Worm (Caenorhabditis elegans) whole organism, young adult: ENCODE data around the gene pcrg-1.

ENCODE experiments used
- B0019.2 ChIP-seq: fragments of 200-800 bp; sonication (Bioruptor generic); conservative IDR thresholded peaks from 2 replicates; pipeline ENCODE4 v1.3.6; 2022; ENCODE audit warnings: missing genetic modification reagents, missing genetic modification characterization, missing compliant biosample characterization
- B0261.1 ChIP-seq: sonication (generic microtip); optimal IDR thresholded peaks from 2 replicates; lab custom pipeline; 2016; ENCODE audit warnings: mild to moderate bottlenecking, missing genetic modification characterization, moderate library complexity, missing compliant biosample characterization
- C06A6.2 ChIP-seq: fragments of 200-800 bp; sonication (Bioruptor generic); conservative IDR thresholded peaks from 2 replicates; pipeline ENCODE4 v1.3.6; 2022; ENCODE audit warnings: missing genetic modification characterization, missing compliant biosample characterization
- C17E4.6 ChIP-seq: fragments of 200-800 bp; sonication (Bioruptor generic); IDR thresholded peaks from 2 replicates; pipeline ENCODE4 v1.3.6; 2022; ENCODE audit warnings: missing genetic modification reagents, missing genetic modification characterization, missing compliant biosample characterization
- D2030.7 ChIP-seq: fragments of 200-800 bp; sonication (Bioruptor generic); IDR thresholded peaks from 2 replicates; pipeline ENCODE4 v1.3.6; 2022; ENCODE audit warnings: missing genetic modification reagents, missing genetic modification characterization, missing compliant biosample characterization
- F52B5.7 ChIP-seq: sonication (generic microtip); optimal IDR thresholded peaks from 2 replicates; lab custom pipeline; 2016; ENCODE audit warnings: mild to moderate bottlenecking, missing genetic modification characterization, missing compliant biosample characterization
- F57A8.1 ChIP-seq: fragments of 200-800 bp; sonication (Bioruptor generic); optimal IDR thresholded peaks from 2 replicates; lab custom pipeline; 2018; ENCODE audit warnings: mild to moderate bottlenecking, missing genetic modification characterization, moderate library complexity, missing compliant biosample characterization
- T07F8.4 ChIP-seq: sonication (generic microtip); optimal IDR thresholded peaks from 2 replicates; lab custom pipeline; 2016; ENCODE audit warnings: mild to moderate bottlenecking, missing genetic modification characterization, moderate library complexity, missing compliant biosample characterization
- Y53G8AR.9 ChIP-seq: fragments of 200-800 bp; sonication (Bioruptor generic); conservative IDR thresholded peaks from 2 replicates; pipeline ENCODE4 v1.3.6; 2022; ENCODE audit warnings: missing genetic modification reagents, missing genetic modification characterization, missing compliant biosample characterization
- Y56A3A.18 ChIP-seq: fragments of 200-800 bp; sonication (Bioruptor generic); IDR thresholded peaks from 2 replicates; pipeline ENCODE4 v1.3.6; 2022; ENCODE audit warnings: missing genetic modification reagents, missing genetic modification characterization, missing compliant biosample characterization
- Y95B8A.8 ChIP-seq: fragments of 200-800 bp; sonication (Bioruptor generic); IDR thresholded peaks from 2 replicates; pipeline ENCODE4 v1.3.6; 2022; ENCODE audit warnings: missing genetic modification reagents, missing genetic modification characterization, missing compliant biosample characterization
- aptf-2 ChIP-seq: fragments of 200-800 bp; sonication (Bioruptor generic); conservative IDR thresholded peaks from 2 replicates; pipeline ENCODE4 v1.3.6; 2022; ENCODE audit warnings: missing genetic modification reagents, missing genetic modification characterization, missing compliant biosample characterization
- attf-5 ChIP-seq: fragments of 200-800 bp; sonication (Bioruptor generic); optimal IDR thresholded peaks from 2 replicates; lab custom pipeline; 2018; ENCODE audit warnings: mild to moderate bottlenecking, missing genetic modification characterization, missing compliant biosample characterization
- bed-2 ChIP-seq: fragments of 200-800 bp; sonication (Bioruptor generic); IDR thresholded peaks from 2 replicates; pipeline ENCODE4 v1.3.6; 2022; ENCODE audit warnings: missing genetic modification reagents, missing genetic modification characterization, missing compliant biosample characterization
- ccch-3 ChIP-seq: fragments of 200-800 bp; sonication (Bioruptor generic); optimal IDR thresholded peaks from 2 replicates; lab custom pipeline; 2018; ENCODE audit warnings: mild to moderate bottlenecking, missing genetic modification characterization, missing compliant biosample characterization
- ceh-100 ChIP-seq: fragments of 200-800 bp; sonication (Bioruptor generic); IDR thresholded peaks from 2 replicates; pipeline ENCODE4 v1.3.6; 2022; ENCODE audit warnings: missing genetic modification reagents, missing genetic modification characterization, missing compliant biosample characterization
- ceh-91 ChIP-seq: fragments of 200-800 bp; sonication (Bioruptor generic); IDR thresholded peaks from 2 replicates; pipeline ENCODE4 v1.3.6; 2022; ENCODE audit warnings: missing genetic modification reagents, missing genetic modification characterization, missing compliant biosample characterization
- dox-1 ChIP-seq: fragments of 200-800 bp; sonication (Bioruptor generic); IDR thresholded peaks from 2 replicates; pipeline ENCODE4 v1.3.6; 2022; ENCODE audit warnings: missing genetic modification reagents, missing genetic modification characterization, missing compliant biosample characterization
- egl-18 ChIP-seq: fragments of 200-800 bp; sonication (Bioruptor generic); IDR thresholded peaks from 2 replicates; pipeline ENCODE4 v1.3.6; 2022; ENCODE audit warnings: missing genetic modification reagents, missing genetic modification characterization, missing compliant biosample characterization
- egl-44 ChIP-seq: fragments of 200-800 bp; sonication (Bioruptor generic); IDR thresholded peaks from 2 replicates; pipeline ENCODE4 v1.3.6; 2022; ENCODE audit warnings: missing genetic modification reagents, missing genetic modification characterization, missing compliant biosample characterization
- ets-4 ChIP-seq: fragments of 200-800 bp; sonication (Bioruptor generic); optimal IDR thresholded peaks from 2 replicates; lab custom pipeline; 2018; ENCODE audit warnings: mild to moderate bottlenecking, missing genetic modification characterization, missing compliant biosample characterization
- fkh-3 ChIP-seq: sonication (generic microtip); optimal IDR thresholded peaks from 2 replicates; lab custom pipeline; 2016; ENCODE audit warnings: mild to moderate bottlenecking, missing genetic modification characterization, missing compliant biosample characterization
- hlh-26 ChIP-seq: fragments of 200-800 bp; sonication (Bioruptor generic); conservative IDR thresholded peaks from 2 replicates; pipeline ENCODE4 v1.3.6; 2022; ENCODE audit warnings: missing genetic modification reagents, missing genetic modification characterization, missing compliant biosample characterization
- hmg-20 ChIP-seq: fragments of 200-800 bp; sonication (Bioruptor generic); IDR thresholded peaks from 2 replicates; pipeline ENCODE4 v1.3.6; 2022; ENCODE audit warnings: missing genetic modification reagents, missing genetic modification characterization, missing compliant biosample characterization
- lag-1 ChIP-seq: fragments of 200-800 bp; sonication (Bioruptor generic); IDR thresholded peaks from 2 replicates; pipeline ENCODE4 v1.3.6; 2022; ENCODE audit warnings: missing genetic modification reagents, missing genetic modification characterization, missing compliant biosample characterization
- let-526 ChIP-seq: fragments of 200-800 bp; sonication (Bioruptor generic); IDR thresholded peaks from 2 replicates; pipeline ENCODE4 v1.3.6; 2022; ENCODE audit warnings: missing genetic modification reagents, missing genetic modification characterization, missing compliant biosample characterization
- let-607 ChIP-seq, 2 experiments: fragments of 200-800 bp in 1 of 2; sonication (Bioruptor generic) in 1 of 2; sonication (generic microtip) in 1 of 2; optimal IDR thresholded peaks; 2 replicates each; lab custom pipeline; 2016 to 2018; ENCODE audit warnings: mild to moderate bottlenecking in 2 of 2, missing compliant biosample characterization in 2 of 2, missing genetic modification characterization in 2 of 2, moderate library complexity in 2 of 2, missing genotype in 1 of 2
- lin-54 ChIP-seq: fragments of 200-800 bp; sonication (Bioruptor generic); optimal IDR thresholded peaks from 2 replicates; lab custom pipeline; 2018; ENCODE audit warnings: mild to moderate bottlenecking, missing genetic modification characterization, missing compliant biosample characterization
- lir-1 ChIP-seq: fragments of 200-800 bp; sonication (Bioruptor generic); conservative IDR thresholded peaks from 2 replicates; pipeline ENCODE4 v1.3.6; 2022; ENCODE audit warnings: missing genetic modification reagents, missing genetic modification characterization, missing compliant biosample characterization
- lsy-27 ChIP-seq: sonication (generic microtip); optimal IDR thresholded peaks from 2 replicates; lab custom pipeline; 2017; ENCODE audit warnings: missing genetic modification characterization, mild to moderate bottlenecking, missing compliant biosample characterization, antibody characterized with exemption, missing genotype, borderline replicate concordance; ENCODE audit not compliant: insufficient read depth
- mcd-1 ChIP-seq: fragments of 200-800 bp; sonication (Bioruptor generic); IDR thresholded peaks from 2 replicates; pipeline ENCODE4 v1.3.6; 2022; ENCODE audit warnings: missing genetic modification reagents, missing genetic modification characterization, missing compliant biosample characterization
- mes-4 ChIP-seq: sonication (generic microtip); optimal IDR thresholded peaks from 2 replicates; lab custom pipeline; 2016; ENCODE audit warnings: missing genotype, missing genetic modification characterization, missing compliant biosample characterization
- nfya-2 ChIP-seq: fragments of 200-800 bp; sonication (Bioruptor generic); IDR thresholded peaks from 2 replicates; pipeline ENCODE4 v1.3.6; 2022; ENCODE audit warnings: missing genetic modification reagents, missing genetic modification characterization, missing compliant biosample characterization
- nfyb-1 ChIP-seq: fragments of 200-800 bp; sonication (Bioruptor generic); IDR thresholded peaks from 2 replicates; pipeline ENCODE4 v1.3.6; 2022; ENCODE audit warnings: missing genetic modification reagents, missing genetic modification characterization, missing compliant biosample characterization
- nhr-179 ChIP-seq: sonication (generic microtip); optimal IDR thresholded peaks from 2 replicates; lab custom pipeline; 2016; ENCODE audit warnings: mild to moderate bottlenecking, missing genetic modification characterization, missing compliant biosample characterization
- nhr-27 ChIP-seq: fragments of 200-800 bp; sonication (Bioruptor generic); optimal IDR thresholded peaks from 2 replicates; lab custom pipeline; 2018; ENCODE audit warnings: mild to moderate bottlenecking, missing genetic modification characterization, moderate library complexity, missing compliant biosample characterization
- nhr-80 ChIP-seq: sonication (generic microtip); optimal IDR thresholded peaks from 2 replicates; lab custom pipeline; 2016; ENCODE audit warnings: missing genetic modification characterization, missing compliant biosample characterization
- rcor-1 ChIP-seq: fragments of 200-800 bp; sonication (Bioruptor generic); IDR thresholded peaks from 2 replicates; pipeline ENCODE4 v1.3.6; 2022; ENCODE audit warnings: missing genetic modification reagents, missing genetic modification characterization, missing compliant biosample characterization
- repo-1 ChIP-seq: sonication (generic microtip); optimal IDR thresholded peaks from 2 replicates; lab custom pipeline; 2017; ENCODE audit warnings: mild to moderate bottlenecking, missing genetic modification characterization, missing compliant biosample characterization
- somi-1 ChIP-seq: fragments of 200-800 bp; sonication (Bioruptor generic); optimal IDR thresholded peaks from 2 replicates; lab custom pipeline; 2018; ENCODE audit warnings: mild to moderate bottlenecking, missing genetic modification characterization, missing compliant biosample characterization
- tbx-9 ChIP-seq: sonication (generic microtip); optimal IDR thresholded peaks from 2 replicates; lab custom pipeline; 2016; ENCODE audit warnings: borderline replicate concordance, missing genetic modification characterization, inconsistent platforms, missing compliant biosample characterization
- xnd-1 ChIP-seq: sonication (generic microtip); optimal IDR thresholded peaks from 2 replicates; lab custom pipeline; 2016; ENCODE audit warnings: missing genotype, missing genetic modification reagents, missing genetic modification characterization, missing compliant biosample characterization
- ztf-25 ChIP-seq: fragments of 200-800 bp; sonication (Bioruptor generic); IDR thresholded peaks from 2 replicates; pipeline ENCODE4 v1.3.6; 2022; ENCODE audit warnings: missing genetic modification reagents, missing genetic modification characterization, missing compliant biosample characterization
- ztf-26 ChIP-seq: sonication (generic microtip); optimal IDR thresholded peaks from 2 replicates; lab custom pipeline; 2017; ENCODE audit warnings: missing genetic modification characterization, missing compliant biosample characterization
- ztf-3 ChIP-seq: fragments of 200-800 bp; sonication (Bioruptor generic); optimal IDR thresholded peaks from 2 replicates; lab custom pipeline; 2018; ENCODE audit warnings: mild to moderate bottlenecking, missing genetic modification characterization, missing compliant biosample characterization
- ztf-6 ChIP-seq: fragments of 200-800 bp; sonication (Bioruptor generic); IDR thresholded peaks from 2 replicates; pipeline ENCODE4 v1.3.6; 2022; ENCODE audit warnings: missing genetic modification reagents, missing genetic modification characterization, missing compliant biosample characterization

pcrg-1 gene

DNA sequence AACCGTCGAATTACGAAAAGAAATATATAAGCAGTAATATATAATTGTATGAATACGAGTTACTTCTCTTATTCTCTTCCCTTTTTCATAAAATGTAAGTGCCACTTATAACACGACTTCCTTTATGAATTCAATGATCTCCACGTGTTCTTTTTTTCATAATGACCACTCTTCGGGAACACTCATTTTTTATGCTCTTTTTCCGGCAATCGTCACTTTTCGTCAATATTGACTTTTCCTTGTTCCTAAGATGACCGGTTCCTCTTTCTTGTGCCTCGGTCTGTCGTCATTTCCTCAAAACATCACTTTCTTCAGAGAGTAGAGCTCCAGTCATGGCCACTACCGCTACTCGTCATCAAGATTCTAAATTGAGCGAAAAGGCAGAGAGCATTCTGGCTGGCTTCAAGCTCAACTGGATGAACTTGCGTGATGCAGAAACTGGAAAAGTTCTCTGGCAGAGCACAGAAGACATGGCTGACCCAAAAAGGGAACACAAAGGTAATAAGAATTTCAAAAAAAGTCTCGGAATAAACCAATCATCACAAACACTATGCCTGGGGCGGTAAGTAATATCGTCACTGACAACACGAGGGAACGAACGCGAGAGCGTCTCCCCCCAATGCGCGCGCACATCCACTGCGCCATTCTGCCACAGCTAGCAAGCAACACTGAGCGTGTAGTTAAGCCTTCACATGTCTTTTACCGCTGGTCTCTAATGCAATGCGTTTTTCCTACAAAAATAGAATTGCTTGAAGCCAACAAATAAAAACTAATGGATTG lies 16.7 kb upstream of the pcrg-1 start, which contains the start of gene pdl-1 (continued):
- TF ChIP-seq Y53G8AR.9 (GFP tag; lab: Robert Waterston, UW) = peak; percentile 58; the same call in 1 of the 2 replicates
- peak; percentile 91 for TF ChIP-seq Y56A3A.18 (GFP tag; lab: Robert Waterston, UW)
- TF ChIP-seq rcor-1 (GFP tag; lab: Robert Waterston, UW) = peak; percentile 67
- peak; percentile 52 for TF ChIP-seq lsy-27 (tag; lab: Kevin White, UChicago)
- TF ChIP-seq attf-5 (GFP tag; lab: Kevin White, UChicago) = peak; percentile 82
- 0 out of 2 replicates have a peak, but pooled peaks have one; percentile 46 for TF ChIP-seq egl-18 (GFP tag; lab: Robert Waterston, UW)
- peak; percentile 63; the same call in 1 of the 2 replicates for TF ChIP-seq C17E4.6
- peak; percentile 73 for TF ChIP-seq ztf-26 (tag; lab: Kevin White, UChicago)
- no peak for TF ChIP-seq ccch-3 (GFP tag; lab: Kevin White, UChicago)
- TF ChIP-seq B0019.2 (GFP tag; lab: Robert Waterston, UW) = 0 out of 2 replicates have a peak, but pooled peaks have one; percentile 26
- no peak for TF ChIP-seq xnd-1 (tag; lab: Kevin White, UChicago)
- TF ChIP-seq let-526 (GFP tag; lab: Robert Waterston, UW) = peak; percentile 39; the same call in 1 of the 2 replicates
- peak; percentile 91 for TF ChIP-seq mes-4 (tag; lab: Kevin White, UChicago)
- peak; percentile 62; the same call in 1 of the 2 replicates for TF ChIP-seq Y95B8A.8 (GFP tag; lab: Robert Waterston, UW)
- peak; percentile 46 for TF ChIP-seq nhr-80
- TF ChIP-seq nfyb-1 (GFP tag; lab: Robert Waterston, UW) = peak; percentile 88
- peak; percentile 72 for TF ChIP-seq repo-1 (tag; lab: Kevin White, UChicago)
- peak; percentile 65 for TF ChIP-seq aptf-2
- TF ChIP-seq F52B5.7 (tag; lab: Kevin White, UChicago) = peak; percentile 94
- peak; percentile 78 for TF ChIP-seq lin-54 (GFP tag; lab: Kevin White, UChicago)
- TF ChIP-seq C06A6.2 (GFP tag; lab: Robert Waterston, UW) = 0 out of 2 replicates have a peak, but pooled peaks have one; percentile 43
- TF ChIP-seq hlh-26 (GFP tag; lab: Robert Waterston, UW) = 0 out of 2 replicates have a peak, but pooled peaks have one; percentile 61
- peak; percentile 51 for TF ChIP-seq ztf-3 (GFP tag; lab: Kevin White, UChicago)
- TF ChIP-seq ets-4 (GFP tag; lab: Kevin White, UChicago) = peak; percentile 62
- no peak for TF ChIP-seq nfya-2 (GFP tag; lab: Robert Waterston, UW)
- TF ChIP-seq dox-1 = peak; percentile 92
- peak; percentile 86 for TF ChIP-seq T07F8.4 (tag; lab: Kevin White, UChicago)
- TF ChIP-seq nhr-27 = peak; percentile 84
- peak; percentile 77 for TF ChIP-seq ceh-100
- peak; percentile 77 for TF ChIP-seq hmg-20 (GFP tag; lab: Robert Waterston, UW)
- TF ChIP-seq bed-2 (GFP tag; lab: Robert Waterston, UW) = no peak
- TF ChIP-seq lag-1 (GFP tag; lab: Robert Waterston, UW) = no peak
- peak; percentile 86 for TF ChIP-seq B0261.1 (tag; lab: Kevin White, UChicago)
- peak; percentile 28 to 30 for TF ChIP-seq let-607 (tag; optimal IDR thresholded peaks at IDR 0.05; lab: Kevin White, UChicago)
- no peak for TF ChIP-seq ceh-91 (GFP tag; lab: Robert Waterston, UW)
- peak; percentile 71 for TF ChIP-seq fkh-3 (tag; lab: Kevin White, UChicago)
- peak; percentile 84; the same call in 1 of the 2 replicates for TF ChIP-seq ztf-25
- TF ChIP-seq tbx-9 (tag; lab: Kevin White, UChicago) = peak; percentile 40
- no peak for TF ChIP-seq ztf-6 (GFP tag; lab: Robert Waterston, UW)
- peak; percentile 76 for TF ChIP-seq somi-1
- peak; percentile 94 for TF ChIP-seq egl-44 (GFP tag; lab: Robert Waterston, UW)
- TF ChIP-seq lir-1 (GFP tag; lab: Robert Waterston, UW) = peak; percentile 71; the same call in 1 of the 2 replicates
- TF ChIP-seq D2030.7 (GFP tag; lab: Robert Waterston, UW) = peak; percentile 78
- TF ChIP-seq mcd-1 (GFP tag; lab: Robert Waterston, UW) = peak; percentile 66
- peak; percentile 77 for TF ChIP-seq nhr-179
- TF ChIP-seq F57A8.1 = peak; percentile 46
